Worm (Caenorhabditis elegans): ENCODE measurements around the gene srx-31.
A peak's percentile ranks its signal among the peaks of the same experiment; 100 is the strongest.

Gene srx-31

ce11 chrV:777285-777684, 45.5 kb downstream of the srx-31 start, which contains the start of gene R09E12.9 (continued):
- TF ChIP-seq lin-13 (GFP tag; optimal IDR thresholded peaks at IDR 0.05) (no peak), alr-1 (tag; optimal IDR thresholded peaks at IDR 0.05; ENCODE audit: borderline replicate concordance) (no peak), vab-15 (tag; optimal IDR thresholded peaks at IDR 0.05) (no peak), fkh-10 (GFP tag; optimal IDR thresholded peaks at IDR 0.05) (no peak), lin-39 (tag; optimal IDR thresholded peaks at IDR 0.05) (no peak), lin-35 (GFP tag; optimal IDR thresholded peaks at IDR 0.05) (peak; percentile 6 to 57), snpc-4 (tag; optimal IDR thresholded peaks at IDR 0.05) (no peak), nhr-77 (tag; optimal IDR thresholded peaks at IDR 0.05) (peak; percentile 100), blmp-1 (tag; optimal IDR thresholded peaks at IDR 0.05) (peak; percentile 36), lsy-2 (tag; optimal IDR thresholded peaks at IDR 0.05) (no peak), nhr-71 (tag; optimal IDR thresholded peaks at IDR 0.05) (peak; percentile 45), nhr-20 (tag; optimal IDR thresholded peaks at IDR 0.05) (peak; percentile 69), C16A3.4 (tag; optimal IDR thresholded peaks at IDR 0.05) (no peak), nhr-28 (tag; optimal IDR thresholded peaks at IDR 0.05) (peak; percentile 54), ceh-82 (tag; optimal IDR thresholded peaks at IDR 0.05) (no peak), ceh-8 (GFP tag; optimal IDR thresholded peaks at IDR 0.05) (no peak), grh-1 (GFP tag; IDR thresholded peaks at IDR 0.05) (no peak), nhr-12 (tag; optimal IDR thresholded peaks at IDR 0.05) (no peak), skn-1 (tag; optimal IDR thresholded peaks at IDR 0.05) (no peak), irx-1 (tag; optimal IDR thresholded peaks at IDR 0.05) (no peak), ama-1 (optimal IDR thresholded peaks at IDR 0.05) (no peak), egl-13 (tag; optimal IDR thresholded peaks at IDR 0.05) (no peak), tbx-2 (tag; optimal IDR thresholded peaks at IDR 0.05) (no peak), hlh-4 (tag; optimal IDR thresholded peaks at IDR 0.05) (no peak), ceh-63 (GFP tag; optimal IDR thresholded peaks at IDR 0.05) (no peak), aly-2 (tag; optimal IDR thresholded peaks at IDR 0.05) (no peak), ets-5 (GFP tag; IDR thresholded peaks at IDR 0.05) (no peak), nhr-47 (tag; optimal IDR thresholded peaks at IDR 0.05) (no peak), nhr-90 (tag; optimal IDR thresholded peaks at IDR 0.05; ENCODE audit: poor library complexity) (peak; percentile 29)

ce11 chrV:774875-775359, 47.9 kb downstream of the srx-31 start, which contains the start of gene srbc-58:
Gene srbc-58 (plus strand): TSS chrV:774995.
- TF ChIP-seq aly-2 (tag; optimal IDR thresholded peaks at IDR 0.05): peak; percentile 66
- peak; percentile 34 for TF ChIP-seq nhr-71 (tag; optimal IDR thresholded peaks at IDR 0.05)
- no peak for TF ChIP-seq egl-27 (tag; optimal IDR thresholded peaks at IDR 0.05)
- peak; percentile 79 for TF ChIP-seq ama-1 (optimal IDR thresholded peaks at IDR 0.05)
- TF ChIP-seq skn-1 (tag; optimal IDR thresholded peaks at IDR 0.05): no peak
- TF ChIP-seq nhr-85 (tag): peak; percentile 72
- peak in 1 of 2 experiments; percentile 70 for TF ChIP-seq efl-1 (optimal IDR thresholded peaks at IDR 0.05)
- TF ChIP-seq efl-1 (GFP tag; optimal IDR thresholded peaks at IDR 0.05 in 1 of 2): peak; percentile 61 to 93
- peak; percentile 5 for TF ChIP-seq swsn-7 (tag; optimal IDR thresholded peaks at IDR 0.05)
- TF ChIP-seq lin-35 (GFP tag; optimal IDR thresholded peaks at IDR 0.05): peak in 1 of 2 experiments; percentile 63
- TF ChIP-seq dpl-1 (GFP tag; optimal IDR thresholded peaks at IDR 0.05): peak in 2 of 3 experiments; percentile 17 to 61
- TF ChIP-seq mep-1 (tag; optimal IDR thresholded peaks at IDR 0.05): peak; percentile 27
- peak in 1 of 2 experiments; percentile 11 for TF ChIP-seq lsy-2 (tag; optimal IDR thresholded peaks at IDR 0.05)
- TF ChIP-seq sox-4 (tag; optimal IDR thresholded peaks at IDR 0.05): no peak
- peak; percentile 24 for TF ChIP-seq snu-23 (GFP tag; optimal IDR thresholded peaks at IDR 0.05)
- TF ChIP-seq xbp-1 (tag; optimal IDR thresholded peaks at IDR 0.05): peak; percentile 5

ce11 chrV:774341-774740, 48.5 kb downstream of the srx-31 start:
- TF ChIP-seq egl-13 (tag; optimal IDR thresholded peaks at IDR 0.05) (no peak), hlh-4 (tag; optimal IDR thresholded peaks at IDR 0.05) (no peak), alr-1 (tag; optimal IDR thresholded peaks at IDR 0.05; ENCODE audit: borderline replicate concordance) (no peak), swsn-7 (tag; optimal IDR thresholded peaks at IDR 0.05) (no peak), elt-3 (tag; optimal IDR thresholded peaks at IDR 0.05) (no peak), unc-98 (GFP tag; IDR thresholded peaks at IDR 0.05) (no peak), unc-62 (GFP tag; optimal IDR thresholded peaks at IDR 0.05) (no peak), rnt-1 (tag; optimal IDR thresholded peaks at IDR 0.05) (no peak), fkh-4 (tag; optimal IDR thresholded peaks at IDR 0.05; ENCODE audit: borderline replicate concordance) (no peak), tbx-2 (tag; optimal IDR thresholded peaks at IDR 0.05) (no peak), nhr-19 (GFP tag; conservative IDR thresholded peaks at IDR 0.05) (no peak), nhr-12 (tag; optimal IDR thresholded peaks at IDR 0.05) (no peak), xbp-1 (tag; optimal IDR thresholded peaks at IDR 0.05) (no peak), nhr-11 (tag; optimal IDR thresholded peaks at IDR 0.05) (no peak), isw-1 (GFP tag; IDR thresholded peaks at IDR 0.05) (no peak), F16B12.6 (tag; optimal IDR thresholded peaks at IDR 0.05) (no peak), hlh-17 (GFP tag; optimal IDR thresholded peaks at IDR 0.05; ENCODE audit: borderline replicate concordance) (no peak), aly-2 (tag; optimal IDR thresholded peaks at IDR 0.05) (no peak)

All from whole organism, L1 larva.